Fruit fly (Drosophila melanogaster) whole organism, prepupa: Measurements from ENCODE around the gene CalpC.
A peak's percentile ranks its signal among the peaks of the same experiment; 100 is the strongest.

ENCODE experiments used
- CG10631 ChIP-seq: fragments of 200-800 bp; sonication (Bioruptor generic); optimal IDR thresholded peaks from 2 replicates; lab custom pipeline; 2016; ENCODE audit warnings: missing biosample characterization, missing genetic modification characterization
- CG10669 ChIP-seq: fragments of 200-800 bp; sonication (Bioruptor generic); optimal IDR thresholded peaks from 3 replicates; lab custom pipeline; 2018; ENCODE audit warnings: missing biosample characterization, mild to moderate bottlenecking, missing genetic modification characterization, moderate library complexity
- CG11902 ChIP-seq: fragments of 200-800 bp; sonication (Bioruptor generic); optimal IDR thresholded peaks from 3 replicates; lab custom pipeline; 2016; ENCODE audit warnings: missing biosample characterization, missing genetic modification characterization
- CG15336 ChIP-seq: fragments of 200-800 bp; sonication (Bioruptor generic); IDR thresholded peaks from 2 replicates; pipeline ENCODE4 v1.3.6; 2022; ENCODE audit warnings: missing biosample characterization, missing genetic modification characterization
- CG3032 ChIP-seq: fragments of 200-800 bp; optimal IDR thresholded peaks from 2 replicates; lab custom pipeline; 2019; ENCODE audit warnings: missing biosample characterization, mild to moderate bottlenecking, missing genetic modification characterization, moderate library complexity
- CG31627 ChIP-seq: fragments of 200-800 bp; sonication (Bioruptor generic); optimal IDR thresholded peaks from 3 replicates; lab custom pipeline; 2016; ENCODE audit warnings: missing biosample characterization, missing genetic modification characterization
- CG32006 ChIP-seq: fragments of 200-800 bp; sonication (Bioruptor generic); optimal IDR thresholded peaks from 3 replicates; lab custom pipeline; 2017; ENCODE audit warnings: missing biosample characterization, mild to moderate bottlenecking, missing genetic modification characterization
- CG34406 ChIP-seq: fragments of 200-800 bp; sonication (Bioruptor generic); optimal IDR thresholded peaks from 3 replicates; lab custom pipeline; 2016; ENCODE audit warnings: missing biosample characterization, missing genetic modification characterization
- CG3919 ChIP-seq: fragments of 200-800 bp; sonication (Bioruptor generic); optimal IDR thresholded peaks from 3 replicates; lab custom pipeline; 2016; ENCODE audit warnings: missing biosample characterization, missing genetic modification characterization
- CG4318 ChIP-seq: fragments of 200-800 bp; sonication (Bioruptor generic); optimal IDR thresholded peaks from 3 replicates; lab custom pipeline; 2017; ENCODE audit warnings: missing biosample characterization, mild to moderate bottlenecking, missing genetic modification characterization
- CG6163 ChIP-seq: fragments of 200-800 bp; sonication (Bioruptor generic); IDR thresholded peaks from 3 replicates; pipeline ENCODE4 v1.3.6; 2022; ENCODE audit warnings: missing biosample characterization, missing genetic modification characterization
- CG6276 ChIP-seq: fragments of 200-800 bp; sonication (Bioruptor generic); optimal IDR thresholded peaks from 2 replicates; lab custom pipeline; 2017; ENCODE audit warnings: missing biosample characterization, mild to moderate bottlenecking, missing genetic modification characterization
- CG6792 ChIP-seq: fragments of 200-800 bp; sonication (Bioruptor generic); optimal IDR thresholded peaks from 3 replicates; lab custom pipeline; 2016; ENCODE audit warnings: missing biosample characterization, missing genetic modification characterization
- CG6808 ChIP-seq: fragments of 200-800 bp; sonication (Bioruptor generic); optimal IDR thresholded peaks from 3 replicates; lab custom pipeline; 2017; ENCODE audit warnings: missing biosample characterization, missing genetic modification characterization, mild to moderate bottlenecking, moderate library complexity, missing genetic modification reagents
- CG6854 ChIP-seq: fragments of 200-800 bp; sonication (Bioruptor generic); optimal IDR thresholded peaks from 2 replicates; lab custom pipeline; 2017; ENCODE audit warnings: missing biosample characterization, mild to moderate bottlenecking, missing genetic modification characterization
- CG7368 ChIP-seq: fragments of 200-800 bp; sonication (Bioruptor generic); optimal IDR thresholded peaks from 3 replicates; lab custom pipeline; 2016; ENCODE audit warnings: missing biosample characterization, missing genetic modification characterization
- CG8119 ChIP-seq: fragments of 200-800 bp; sonication (Bioruptor generic); IDR thresholded peaks from 3 replicates; pipeline ENCODE4 v1.3.6; 2022; ENCODE audit warnings: missing biosample characterization, missing genetic modification characterization
- CG8632 ChIP-seq: fragments of 200-800 bp; sonication (Bioruptor generic); optimal IDR thresholded peaks from 3 replicates; lab custom pipeline; 2016; ENCODE audit warnings: missing biosample characterization, missing genetic modification characterization
- Eip75B ChIP-seq: fragments of 200-800 bp; sonication (Bioruptor generic); optimal IDR thresholded peaks from 3 replicates; lab custom pipeline; 2016; ENCODE audit warnings: missing biosample characterization, missing genetic modification characterization
- Eip78C ChIP-seq: fragments of 200-800 bp; sonication (Bioruptor generic); peaks from one replicate; lab custom pipeline; 2016; ENCODE audit warnings: missing biosample characterization, missing genetic modification characterization
- Eip93F ChIP-seq: fragments of 200-800 bp; sonication (Bioruptor generic); optimal IDR thresholded peaks from 2 replicates; lab custom pipeline; 2016; ENCODE audit warnings: missing biosample characterization, mild to moderate bottlenecking, missing genetic modification characterization
- Ets21C ChIP-seq: fragments of 200-800 bp; sonication (Bioruptor generic); optimal IDR thresholded peaks from 3 replicates; lab custom pipeline; 2016; ENCODE audit warnings: missing biosample characterization, missing genetic modification characterization
- Ets96B ChIP-seq: fragments of 200-800 bp; optimal IDR thresholded peaks from 2 replicates; lab custom pipeline; 2019; ENCODE audit warnings: missing biosample characterization, mild to moderate bottlenecking, missing genetic modification characterization, moderate library complexity
- Gug ChIP-seq: fragments of 200-800 bp; sonication (Bioruptor generic); IDR thresholded peaks from 2 replicates; pipeline ENCODE4 v1.3.6; 2022; ENCODE audit warnings: missing biosample characterization, missing genetic modification characterization
- Hr38 ChIP-seq: sonication (Bioruptor generic); optimal IDR thresholded peaks from 2 replicates; lab custom pipeline; 2016; ENCODE audit warnings: missing biosample characterization, missing genetic modification characterization
- Hr39 ChIP-seq: fragments of 200-800 bp; sonication (Bioruptor generic); optimal IDR thresholded peaks from 2 replicates; lab custom pipeline; 2016; ENCODE audit warnings: missing biosample characterization, missing genetic modification characterization
- Hr4 ChIP-seq: fragments of 200-800 bp; sonication (Bioruptor generic); optimal IDR thresholded peaks from 3 replicates; lab custom pipeline; 2016; ENCODE audit warnings: missing biosample characterization, missing genetic modification characterization
- Lpt ChIP-seq: fragments of 200-800 bp; sonication (Bioruptor generic); optimal IDR thresholded peaks from 3 replicates; lab custom pipeline; 2016; ENCODE audit warnings: missing biosample characterization, missing genetic modification characterization
- Met ChIP-seq: fragments of 200-800 bp; sonication (Bioruptor generic); optimal IDR thresholded peaks from 3 replicates; lab custom pipeline; 2016; ENCODE audit warnings: missing biosample characterization, missing genetic modification characterization
- Sox102F ChIP-seq: fragments of 200-800 bp; sonication (Bioruptor generic); optimal IDR thresholded peaks from 2 replicates; lab custom pipeline; 2016; ENCODE audit warnings: missing biosample characterization, mild to moderate bottlenecking, missing genetic modification characterization
- Sox15 ChIP-seq: fragments of 200-800 bp; sonication (Bioruptor generic); optimal IDR thresholded peaks from 3 replicates; lab custom pipeline; 2016; ENCODE audit warnings: missing biosample characterization, missing genetic modification characterization
- achi ChIP-seq: fragments of 200-800 bp; sonication (Bioruptor generic); optimal IDR thresholded peaks from 3 replicates; lab custom pipeline; 2016; ENCODE audit warnings: missing biosample characterization, missing genetic modification characterization
- dac ChIP-seq: fragments of 200-800 bp; sonication (Bioruptor generic); optimal IDR thresholded peaks from 2 replicates; lab custom pipeline; 2017; ENCODE audit warnings: missing biosample characterization, mild to moderate bottlenecking, missing genetic modification characterization
- dsx ChIP-seq: fragments of 200-800 bp; optimal IDR thresholded peaks from 3 replicates; lab custom pipeline; 2019; ENCODE audit warnings: missing biosample characterization, mild to moderate bottlenecking, missing genetic modification characterization, moderate library complexity; ENCODE audit not compliant: poor library complexity, severe bottlenecking
- eg ChIP-seq: fragments of 200-800 bp; sonication (Bioruptor generic); IDR thresholded peaks from 3 replicates; pipeline ENCODE4 v1.3.6; 2022; ENCODE audit warnings: missing biosample characterization, missing genetic modification characterization
- esn ChIP-seq: fragments of 200-800 bp; sonication (Bioruptor generic); optimal IDR thresholded peaks from 2 replicates; lab custom pipeline; 2016; ENCODE audit warnings: missing biosample characterization, mild to moderate bottlenecking, missing genetic modification characterization, moderate library complexity
- fkh ChIP-seq: fragments of 200-800 bp; sonication (Bioruptor generic); optimal IDR thresholded peaks from 3 replicates; lab custom pipeline; 2017; ENCODE audit warnings: missing biosample characterization, mild to moderate bottlenecking, missing genetic modification characterization, moderate library complexity
- lz ChIP-seq: fragments of 200-800 bp; sonication (Bioruptor generic); optimal IDR thresholded peaks from 3 replicates; lab custom pipeline; 2016; ENCODE audit warnings: missing biosample characterization, missing genetic modification characterization
- net ChIP-seq: fragments of 200-800 bp; sonication (Bioruptor generic); optimal IDR thresholded peaks from 3 replicates; lab custom pipeline; 2016; ENCODE audit warnings: missing biosample characterization, missing genetic modification characterization
- salr ChIP-seq, 2 experiments: fragments of 200-800 bp; sonication (Bioruptor generic); optimal IDR thresholded peaks; 3 replicates each; lab custom pipeline; 2016 to 2018; ENCODE audit warnings: missing biosample characterization in 2 of 2, missing genetic modification characterization in 2 of 2, mild to moderate bottlenecking in 1 of 2
- spab ChIP-seq: fragments of 200-800 bp; sonication (Bioruptor generic); optimal IDR thresholded peaks from 2 replicates; lab custom pipeline; 2017; ENCODE audit warnings: missing biosample characterization, mild to moderate bottlenecking, missing genetic modification characterization, missing genetic modification reagents
- ss ChIP-seq, 2 experiments: fragments of 200-800 bp; sonication (Bioruptor generic); optimal IDR thresholded peaks; 2 replicates in 1 of 2; 3 replicates in 1 of 2; lab custom pipeline; 2017 to 2018; ENCODE audit warnings: mild to moderate bottlenecking in 2 of 2, missing biosample characterization in 2 of 2, missing genetic modification characterization in 2 of 2, moderate library complexity in 1 of 2
- svp ChIP-seq: fragments of 200-800 bp; sonication (Bioruptor generic); peaks from one replicate; lab custom pipeline; 2016; ENCODE audit warnings: missing biosample characterization, missing genetic modification characterization
- vri ChIP-seq: fragments of 200-800 bp; sonication (Bioruptor generic); optimal IDR thresholded peaks from 3 replicates; lab custom pipeline; 2016; ENCODE audit warnings: missing biosample characterization, mild to moderate bottlenecking, missing genetic modification characterization

Gene CalpC

dm6 chrX:16333434-16334141 lies 8.0 kb downstream of the CalpC start, which contains the start of the genes CG9921 and Dsp1:
Gene CG9921, minus strand, starts transcription at chrX:16333600.
Gene Dsp1, plus strand, starts transcription at chrX:16333612.
- TF ChIP-seq Hr38, result no peak
- TF ChIP-seq CG10631 (GFP tag; lab: Kevin White, UChicago), result no peak
- peak; percentile 30 for TF ChIP-seq vri
- peak; percentile 40 for TF ChIP-seq dsx (GFP tag; lab: Kevin White, UChicago)
- no peak for TF ChIP-seq Sox15 (GFP tag; lab: Kevin White, UChicago)
- TF ChIP-seq Eip78C, result peak; percentile 53
- peak; percentile 10 for TF ChIP-seq Eip93F (GFP tag; lab: Kevin White, UChicago)
- TF ChIP-seq CG11902, result no peak
- TF ChIP-seq CG7368 (GFP tag; lab: Kevin White, UChicago), result no peak
- peak; percentile 17 for TF ChIP-seq Sox102F (GFP tag; lab: Kevin White, UChicago)
- TF ChIP-seq achi (GFP tag; lab: Kevin White, UChicago), result peak; percentile 1
- no peak for TF ChIP-seq dac (GFP tag; lab: Kevin White, UChicago)
- no peak for TF ChIP-seq CG8632 (GFP tag; lab: Kevin White, UChicago)
- TF ChIP-seq esn (GFP tag; lab: Kevin White, UChicago), result no peak
- TF ChIP-seq CG31627 (GFP tag; lab: Kevin White, UChicago), result no peak
- no peak for TF ChIP-seq Hr4 (GFP tag; lab: Kevin White, UChicago)
- peak; percentile 13 for TF ChIP-seq CG6854 (GFP tag; lab: Kevin White, UChicago)
- TF ChIP-seq CG3919 (GFP tag; lab: Kevin White, UChicago), result peak; percentile 2
- TF ChIP-seq CG32006, result peak; percentile 10
- peak; percentile 51; the same call in 2 of the 3 replicates for TF ChIP-seq CG6163
- no peak for TF ChIP-seq net (GFP tag; lab: Kevin White, UChicago)
- no peak for TF ChIP-seq CG15336 (GFP tag; lab: Robert Waterston, UW)
- no peak for TF ChIP-seq fkh (GFP tag; lab: Kevin White, UChicago)
- TF ChIP-seq ss (GFP tag; optimal IDR thresholded peaks at IDR 0.05; lab: Kevin White, UChicago), result no peak
- no peak for TF ChIP-seq Ets96B (tag; lab: Kevin White, UChicago)
- TF ChIP-seq eg (GFP tag; lab: Robert Waterston, UW), result peak; percentile 47; the same call in 2 of the 3 replicates
- no peak for TF ChIP-seq svp (GFP tag; lab: Kevin White, UChicago)
- no peak for TF ChIP-seq Lpt
- no peak for TF ChIP-seq Ets21C (GFP tag; lab: Kevin White, UChicago)
- TF ChIP-seq Gug (GFP tag; lab: Robert Waterston, UW), result no peak
- no peak for TF ChIP-seq CG4318 (GFP tag; lab: Kevin White, UChicago)
- no peak for TF ChIP-seq Hr39 (GFP tag; lab: Kevin White, UChicago)

- TF ChIP-seq svp (GFP tag; lab: Kevin White, UChicago) (peak; percentile 51), CG7368 (GFP tag; lab: Kevin White, UChicago) (no peak), net (GFP tag; lab: Kevin White, UChicago) (no peak)
Measured at dm6 chrX:16334251-16334860, 8.8 kb downstream of the CalpC start.

- peak; percentile 80 for TF ChIP-seq esn (GFP tag; lab: Kevin White, UChicago)
- peak; percentile 39 for TF ChIP-seq CG6808 (GFP tag; lab: Kevin White, UChicago)
- TF ChIP-seq Eip75B, result peak; percentile 76
- no peak for TF ChIP-seq CG6276
- peak; percentile 71 for TF ChIP-seq CG34406 (GFP tag; lab: Kevin White, UChicago)
- peak; percentile 62 for TF ChIP-seq CG6792 (GFP tag; lab: Kevin White, UChicago)
- TF ChIP-seq Ets96B (tag; lab: Kevin White, UChicago), result peak; percentile 48
- peak; percentile 76 for TF ChIP-seq CG8632 (GFP tag; lab: Kevin White, UChicago)
- peak; percentile 78 for TF ChIP-seq Gug (GFP tag; lab: Robert Waterston, UW)
- TF ChIP-seq Lpt, result peak; percentile 69
- peak; percentile 67 for TF ChIP-seq CG10669 (GFP tag; lab: Kevin White, UChicago)
- TF ChIP-seq CG8119, result peak; percentile 82
- peak; percentile 20 for TF ChIP-seq Eip93F (GFP tag; lab: Kevin White, UChicago)
- peak; percentile 79 for TF ChIP-seq Met (GFP tag; lab: Kevin White, UChicago)
- TF ChIP-seq dsx (GFP tag; lab: Kevin White, UChicago), result peak; percentile 62
- TF ChIP-seq CG3032 (tag; lab: Kevin White, UChicago), result peak; percentile 47
- TF ChIP-seq Sox102F (GFP tag; lab: Kevin White, UChicago), result peak; percentile 80
- TF ChIP-seq lz (GFP tag; lab: Kevin White, UChicago), result peak; percentile 77
- TF ChIP-seq eg (GFP tag; lab: Robert Waterston, UW), result peak; percentile 91
- TF ChIP-seq spab (GFP tag; lab: Kevin White, UChicago), result peak; percentile 31
- TF ChIP-seq salr (GFP tag; optimal IDR thresholded peaks at IDR 0.05; lab: Kevin White, UChicago), result peak; percentile 35 to 81
- peak; percentile 80 for TF ChIP-seq achi (GFP tag; lab: Kevin White, UChicago)
- TF ChIP-seq Sox15 (GFP tag; lab: Kevin White, UChicago), result peak; percentile 64
Measured at dm6 chrX:16335107-16335642, 9.6 kb downstream of the CalpC start.
